Worm (Caenorhabditis elegans) whole organism, early embryonic: ENCODE results near the gene C50F4.1.

Source experiments
- B0310.2 ChIP-seq: sonication (generic microtip); optimal IDR thresholded peaks from 2 replicates; lab custom pipeline; 2016; ENCODE audit warnings: mild to moderate bottlenecking, missing genetic modification characterization, missing compliant biosample characterization
- F13C5.2 ChIP-seq: sonication (generic microtip); optimal IDR thresholded peaks from 2 replicates; lab custom pipeline; 2017; ENCODE audit warnings: mild to moderate bottlenecking, missing genetic modification characterization, inconsistent platforms, missing compliant biosample characterization
- aly-1 ChIP-seq: sonication (generic microtip); optimal IDR thresholded peaks from 2 replicates; lab custom pipeline; 2016; ENCODE audit warnings: missing genetic modification characterization, missing compliant biosample characterization
- ama-1 ChIP-seq: fragments of 150-350 bp; optimal IDR thresholded peaks from 2 replicates; lab custom pipeline; 2014
- ceh-13 ChIP-seq: fragments of 200-800 bp; sonication (Bioruptor generic); optimal IDR thresholded peaks from 2 replicates; lab custom pipeline; 2018; ENCODE audit warnings: mild to moderate bottlenecking, missing genetic modification characterization, missing compliant biosample characterization
- ceh-36 ChIP-seq: sonication (generic microtip); optimal IDR thresholded peaks from 2 replicates; lab custom pipeline; 2016; ENCODE audit warnings: missing genetic modification characterization, inconsistent platforms, missing compliant biosample characterization
- ets-7 ChIP-seq: sonication (generic microtip); optimal IDR thresholded peaks from 2 replicates; lab custom pipeline; 2016; ENCODE audit warnings: missing genotype, missing genetic modification characterization, missing compliant biosample characterization
- flt-1 ChIP-seq: fragments of 200-800 bp; sonication (Bioruptor generic); IDR thresholded peaks from 2 replicates; pipeline ENCODE4 v1.3.6; 2022; ENCODE audit warnings: missing genetic modification characterization, missing compliant biosample characterization
- hmbx-1 ChIP-seq: sonication (generic microtip); optimal IDR thresholded peaks from 2 replicates; lab custom pipeline; 2016; ENCODE audit warnings: mild to moderate bottlenecking, missing genetic modification characterization, missing compliant biosample characterization
- hmg-4 ChIP-seq: fragments of 200-800 bp; sonication (Bioruptor generic); optimal IDR thresholded peaks from 2 replicates; lab custom pipeline; 2018; ENCODE audit warnings: mild to moderate bottlenecking, missing genetic modification characterization, missing compliant biosample characterization
- hnd-1 ChIP-seq: sonication (generic microtip); optimal IDR thresholded peaks from 2 replicates; lab custom pipeline; 2016; ENCODE audit warnings: missing genetic modification characterization, missing compliant biosample characterization
- pes-1 ChIP-seq: fragments of 200-800 bp; sonication (Bioruptor generic); IDR thresholded peaks from 2 replicates; pipeline ENCODE4 v1.3.6; 2022; ENCODE audit warnings: missing genetic modification reagents, missing genetic modification characterization, missing compliant biosample characterization
- scrt-1 ChIP-seq: fragments of 200-800 bp; sonication (Bioruptor generic); IDR thresholded peaks from 2 replicates; pipeline ENCODE4 v1.3.6; 2022; ENCODE audit warnings: missing genetic modification characterization, missing compliant biosample characterization
- sea-1 ChIP-seq: fragments of 200-800 bp; sonication (Bioruptor generic); conservative IDR thresholded peaks from 2 replicates; pipeline ENCODE4 v1.3.6; 2022; ENCODE audit warnings: missing genetic modification characterization, missing compliant biosample characterization
- tbx-11 ChIP-seq: fragments of 200-800 bp; sonication (Bioruptor generic); IDR thresholded peaks from 2 replicates; pipeline ENCODE4 v1.3.6; 2022; ENCODE audit warnings: missing genetic modification characterization, missing compliant biosample characterization
- tbx-37 ChIP-seq: fragments of 200-800 bp; sonication (Bioruptor generic); conservative IDR thresholded peaks from 2 replicates; pipeline ENCODE4 v1.3.6; 2022; ENCODE audit warnings: missing genetic modification reagents, missing genetic modification characterization, missing compliant biosample characterization
- tra-4 ChIP-seq: sonication (generic microtip); optimal IDR thresholded peaks from 2 replicates; lab custom pipeline; 2017; ENCODE audit warnings: missing genetic modification characterization, missing compliant biosample characterization

Gene C50F4.1

ce11 chrV:9526470-9526869, at the start of gene C50F4.1:
TSS of gene C50F4.1 (plus strand) at chrV:9526793.
- TF ChIP-seq hmg-4: no peak
- no peak for TF ChIP-seq ceh-13 (GFP tag; lab: Kevin White, UChicago)
- TF ChIP-seq B0310.2 (tag; lab: Kevin White, UChicago): no peak

- TF ChIP-seq tra-4 (no peak), scrt-1 (GFP tag; lab: Robert Waterston, UW) (no peak), pes-1 (no peak), tbx-37 (no peak), ets-7 (tag; lab: Kevin White, UChicago) (no peak), F13C5.2 (tag; lab: Kevin White, UChicago) (no peak), ceh-13 (GFP tag; lab: Kevin White, UChicago) (no peak), hmg-4 (no peak), aly-1 (tag; lab: Kevin White, UChicago) (no peak), ama-1 (lab: Kevin White, UChicago) (no peak), hmbx-1 (tag; lab: Kevin White, UChicago) (no peak), flt-1 (GFP tag; lab: Robert Waterston, UW) (no peak), ceh-36 (tag; lab: Kevin White, UChicago) (no peak), tbx-11 (GFP tag; lab: Robert Waterston, UW) (no peak), hnd-1 (no peak), B0310.2 (tag; lab: Kevin White, UChicago) (no peak)
Measured at ce11 chrV:9477863-9478262, 48.7 kb upstream of the C50F4.1 start, which contains the start of gene nas-3. TSS of gene nas-3 (plus strand) at chrV:9478163.

- TF ChIP-seq B0310.2 (tag; lab: Kevin White, UChicago) (no peak), aly-1 (tag; lab: Kevin White, UChicago) (no peak), ceh-36 (tag; lab: Kevin White, UChicago) (no peak), sea-1 (no peak), F13C5.2 (tag; lab: Kevin White, UChicago) (no peak), hmbx-1 (tag; lab: Kevin White, UChicago) (no peak), scrt-1 (GFP tag; lab: Robert Waterston, UW) (no peak), flt-1 (GFP tag; lab: Robert Waterston, UW) (no peak), hmg-4 (no peak), ama-1 (lab: Kevin White, UChicago) (no peak), tbx-37 (no peak), hnd-1 (no peak), ceh-13 (GFP tag; lab: Kevin White, UChicago) (no peak), tra-4 (no peak), tbx-11 (GFP tag; lab: Robert Waterston, UW) (no peak), ets-7 (tag; lab: Kevin White, UChicago) (no peak), pes-1 (no peak)
Measured at ce11 chrV:9480566-9480965, 46.0 kb upstream of the C50F4.1 start, which contains the start of gene K06A4.6. TSS of gene K06A4.6 (minus strand) at chrV:9480666.

ce11 chrV:9483738-9484256, 42.8 kb upstream of the C50F4.1 start, which contains the start of gene K06A4.2:
TSS of gene K06A4.2 (plus strand) at chrV:9484206.
- TF ChIP-seq flt-1 (GFP tag; lab: Robert Waterston, UW): no peak
- no peak for TF ChIP-seq B0310.2 (tag; lab: Kevin White, UChicago)
- no peak for TF ChIP-seq sea-1
- no peak for TF ChIP-seq tra-4
- no peak for TF ChIP-seq ets-7 (tag; lab: Kevin White, UChicago)
- no peak for TF ChIP-seq scrt-1 (GFP tag; lab: Robert Waterston, UW)
- no peak for TF ChIP-seq ama-1 (lab: Kevin White, UChicago)
- no peak for TF ChIP-seq tbx-37

- TF ChIP-seq ceh-13 (GFP tag; lab: Kevin White, UChicago) (no peak), F13C5.2 (tag; lab: Kevin White, UChicago) (no peak), tbx-11 (GFP tag; lab: Robert Waterston, UW) (no peak), ceh-36 (tag; lab: Kevin White, UChicago) (no peak), hnd-1 (no peak), B0310.2 (tag; lab: Kevin White, UChicago) (no peak), tbx-37 (no peak), pes-1 (no peak), flt-1 (GFP tag; lab: Robert Waterston, UW) (no peak), ama-1 (lab: Kevin White, UChicago) (no peak), hmg-4 (no peak), ets-7 (tag; lab: Kevin White, UChicago) (no peak), aly-1 (tag; lab: Kevin White, UChicago) (no peak)
Measured at ce11 chrV:9485508-9485907, 41.1 kb upstream of the C50F4.1 start.

- TF ChIP-seq hmg-4 (no peak), hmbx-1 (tag; lab: Kevin White, UChicago) (no peak), tbx-37 (no peak)
Measured at ce11 chrV:9489411-9489810, 37.2 kb upstream of the C50F4.1 start, which contains the start of gene K06A4.10. TSS of gene K06A4.10 (minus strand) at chrV:9489800.

ce11 chrV:9491440-9492160, 35.0 kb upstream of the C50F4.1 start, which contains the start of gene K06A4.7:
TSS of gene K06A4.7 (minus strand) at chrV:9491490.
- TF ChIP-seq hnd-1: no peak
- TF ChIP-seq ceh-36 (tag; lab: Kevin White, UChicago): no peak
- TF ChIP-seq F13C5.2 (tag; lab: Kevin White, UChicago): no peak
- TF ChIP-seq hmg-4: no peak
- no peak for TF ChIP-seq flt-1 (GFP tag; lab: Robert Waterston, UW)
- no peak for TF ChIP-seq hmbx-1 (tag; lab: Kevin White, UChicago)
- TF ChIP-seq ceh-13 (GFP tag; lab: Kevin White, UChicago): no peak
- TF ChIP-seq ama-1 (lab: Kevin White, UChicago): no peak
- no peak for TF ChIP-seq B0310.2 (tag; lab: Kevin White, UChicago)
